Fruit fly (Drosophila melanogaster): ENCODE data around the gene CG10479.

The CG10479 gene

dm6 chr3L:5987637-5988036 is 11.8 kb upstream of the CG10479 start:
- TF ChIP-seq svp (GFP tag) (peak; percentile 53), CG8632 (GFP tag; optimal IDR thresholded peaks at IDR 0.05) (no peak), Eip78C (GFP tag) (peak; percentile 33)

DNA sequence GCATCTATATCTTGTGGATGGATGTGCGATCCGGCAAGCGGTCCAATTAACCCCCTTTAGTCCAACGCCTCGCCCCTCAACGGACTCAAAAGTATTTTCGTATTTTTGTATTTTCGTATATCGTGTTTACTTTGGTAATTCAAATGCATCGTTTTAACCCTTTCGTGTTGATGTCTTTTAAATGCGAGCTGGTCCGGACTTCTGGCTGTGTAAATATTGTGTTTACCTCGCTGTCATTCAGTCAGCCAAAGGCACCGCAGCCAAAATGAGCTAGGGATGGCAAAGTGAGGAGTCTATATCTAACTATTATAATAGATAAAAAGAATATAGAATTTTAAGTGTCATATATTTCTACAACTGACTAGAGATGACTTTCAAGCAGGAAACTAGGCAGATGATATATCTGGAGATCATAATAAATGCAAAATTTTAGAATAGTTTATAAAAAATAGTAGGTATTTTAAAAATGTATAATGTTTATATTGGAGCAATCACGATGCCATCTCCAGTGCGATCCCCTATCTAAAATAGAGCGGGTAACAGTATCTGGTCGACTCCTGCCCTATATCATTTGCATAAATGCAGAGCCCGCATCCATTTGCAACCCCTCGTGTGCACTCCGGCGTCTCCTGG is 7.9 kb upstream of the CG10479 start:
- TF ChIP-seq Eip78C (GFP tag) (peak; percentile 52), fkh (GFP tag; optimal IDR thresholded peaks at IDR 0.05) (peak; percentile 29), CG34406 (GFP tag; optimal IDR thresholded peaks at IDR 0.05) (no peak), dsx (GFP tag; optimal IDR thresholded peaks at IDR 0.05; ENCODE audit: poor library complexity, severe bottlenecking) (no peak), Met (GFP tag; optimal IDR thresholded peaks at IDR 0.05) (no peak), Sox14 (GFP tag; optimal IDR thresholded peaks at IDR 0.05) (no peak), Hr38 (GFP tag; optimal IDR thresholded peaks at IDR 0.05) (no peak), vri (GFP tag; optimal IDR thresholded peaks at IDR 0.05) (no peak), Blimp-1 (GFP tag; optimal IDR thresholded peaks at IDR 0.05) (no peak), CG6792 (GFP tag; optimal IDR thresholded peaks at IDR 0.05) (no peak), ss (GFP tag; optimal IDR thresholded peaks at IDR 0.05) (peak in 1 of 2 experiments; percentile 32), esn (GFP tag; optimal IDR thresholded peaks at IDR 0.05) (no peak), svp (GFP tag) (peak; percentile 40)

DNA sequence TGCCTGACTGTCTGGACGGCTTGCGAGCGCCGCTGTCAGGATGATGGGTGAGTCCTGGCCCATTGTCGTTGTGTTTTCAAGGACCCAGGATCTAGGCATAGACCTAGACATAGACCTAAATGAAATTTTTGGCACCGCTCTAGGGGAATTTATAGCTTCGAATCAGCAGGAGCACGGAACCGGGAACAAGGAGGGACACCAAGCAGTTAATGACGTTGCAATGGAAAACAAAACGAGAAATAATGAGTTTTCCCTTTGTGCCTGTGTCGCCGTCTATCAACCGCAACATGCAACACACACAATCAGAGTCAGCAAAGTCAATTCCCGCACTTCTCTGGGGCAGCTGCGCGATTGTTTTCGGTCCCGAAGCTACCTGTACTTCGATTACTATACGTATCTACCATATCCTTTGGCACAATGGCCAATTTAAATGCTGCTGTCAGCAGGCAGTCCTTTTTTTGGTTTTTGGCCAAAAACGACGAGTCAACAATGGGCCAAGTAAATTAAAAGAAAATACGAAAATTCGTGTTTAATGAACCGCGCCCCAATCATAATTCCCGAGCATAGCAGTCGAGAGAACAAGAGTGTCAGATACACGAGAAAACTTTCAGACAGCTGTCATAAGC is 7.2 kb upstream of the CG10479 start:
- TF ChIP-seq CG32006 (GFP tag; optimal IDR thresholded peaks at IDR 0.05), result no peak
- no peak for TF ChIP-seq CG16779 (tag; optimal IDR thresholded peaks at IDR 0.05)
- no peak for TF ChIP-seq spab (GFP tag; optimal IDR thresholded peaks at IDR 0.05)
- TF ChIP-seq fd85E (GFP tag; optimal IDR thresholded peaks at IDR 0.05), result no peak
- TF ChIP-seq svp (GFP tag), result no peak

- no peak for TF ChIP-seq Hr4 (GFP tag; optimal IDR thresholded peaks at IDR 0.05)
- no peak for TF ChIP-seq svp (GFP tag)
- TF ChIP-seq Sox14 (GFP tag; optimal IDR thresholded peaks at IDR 0.05), result no peak
- TF ChIP-seq CG9139 (GFP tag; optimal IDR thresholded peaks at IDR 0.05), result no peak
- no peak for TF ChIP-seq Eip78C (GFP tag)
- no peak for TF ChIP-seq CG10631 (GFP tag; optimal IDR thresholded peaks at IDR 0.05)
- TF ChIP-seq Lpt (GFP tag; optimal IDR thresholded peaks at IDR 0.05), result no peak
- TF ChIP-seq esn (GFP tag; optimal IDR thresholded peaks at IDR 0.05), result no peak
- TF ChIP-seq Ets96B (tag; optimal IDR thresholded peaks at IDR 0.05), result no peak
- no peak for TF ChIP-seq fd85E (GFP tag; optimal IDR thresholded peaks at IDR 0.05)
Observed at dm6 chr3L:5980552-5981351, 4.9 kb upstream of the CG10479 start.

dm6 chr3L:5980120-5980519 is 4.3 kb upstream of the CG10479 start:
- no peak for TF ChIP-seq esn (GFP tag; optimal IDR thresholded peaks at IDR 0.05)

DNA sequence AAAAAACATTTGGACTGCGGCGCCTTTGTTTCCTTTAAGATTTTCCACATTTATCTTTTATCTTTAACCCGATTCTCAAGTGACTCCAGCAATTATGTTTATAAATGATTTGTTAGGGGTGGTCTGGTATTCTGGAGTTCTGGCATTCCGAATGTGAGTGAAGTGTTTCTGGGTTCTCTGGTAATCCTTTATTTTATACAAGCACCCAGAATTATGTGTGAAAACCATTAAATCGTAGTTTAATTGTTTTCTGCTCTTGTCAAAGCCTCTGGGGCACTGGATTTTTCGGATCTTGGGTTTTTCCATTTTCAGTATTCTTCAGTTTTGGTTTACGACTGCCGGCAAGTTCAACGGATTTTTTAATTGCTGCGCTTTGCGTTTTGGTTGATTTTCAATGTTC is 3.7 kb upstream of the CG10479 start:
- TF ChIP-seq CG7368 (GFP tag; optimal IDR thresholded peaks at IDR 0.05), result no peak
- no peak for TF ChIP-seq vri (GFP tag; optimal IDR thresholded peaks at IDR 0.05)
- no peak for TF ChIP-seq CG8632 (GFP tag; optimal IDR thresholded peaks at IDR 0.05)
- TF ChIP-seq CG10631 (GFP tag; optimal IDR thresholded peaks at IDR 0.05), result no peak
- no peak for TF ChIP-seq Ets96B (tag; optimal IDR thresholded peaks at IDR 0.05)
- TF ChIP-seq OdsH (GFP tag; optimal IDR thresholded peaks at IDR 0.05), result no peak
- no peak for TF ChIP-seq CG6163 (GFP tag; IDR thresholded peaks at IDR 0.05)
